Worm (Caenorhabditis elegans): ENCODE data around the gene map-1.
A peak's percentile ranks its signal among the peaks of the same experiment; 100 is the strongest.

Gene map-1

ce11 chrIV:3686765-3687164 is at the start of gene map-1:
TSS of gene map-1 (minus strand) at chrIV:3686865.
- TF ChIP-seq mml-1 (tag; optimal IDR thresholded peaks at IDR 0.05), result no peak
- TF ChIP-seq hmg-11 (tag; optimal IDR thresholded peaks at IDR 0.05), result no peak
- TF ChIP-seq nhr-76 (tag; optimal IDR thresholded peaks at IDR 0.05), result no peak
- TF ChIP-seq nhr-237 (tag; optimal IDR thresholded peaks at IDR 0.05), result no peak
- TF ChIP-seq ceh-16 (tag; optimal IDR thresholded peaks at IDR 0.05), result no peak
- no peak for TF ChIP-seq ama-1 (optimal IDR thresholded peaks at IDR 0.05)
- TF ChIP-seq R02D3.7 (tag; optimal IDR thresholded peaks at IDR 0.05), result no peak
- no peak for TF ChIP-seq ztf-4 (tag; optimal IDR thresholded peaks at IDR 0.05)
- TF ChIP-seq lin-39 (tag; optimal IDR thresholded peaks at IDR 0.05), result no peak
- no peak for TF ChIP-seq pqm-1 (tag; optimal IDR thresholded peaks at IDR 0.05)
- TF ChIP-seq zag-1 (tag; optimal IDR thresholded peaks at IDR 0.05), result no peak
- TF ChIP-seq aly-2 (tag; optimal IDR thresholded peaks at IDR 0.05), result no peak

ce11 chrIV:3736244-3736643 is 49.6 kb upstream of the map-1 start:
- no peak for TF ChIP-seq nhr-23 (tag; optimal IDR thresholded peaks at IDR 0.05)
- TF ChIP-seq ceh-82 (tag; optimal IDR thresholded peaks at IDR 0.05), result no peak
- TF ChIP-seq nhr-12 (tag; optimal IDR thresholded peaks at IDR 0.05), result no peak
- no peak for TF ChIP-seq ztf-11 (tag; optimal IDR thresholded peaks at IDR 0.05)

DNA sequence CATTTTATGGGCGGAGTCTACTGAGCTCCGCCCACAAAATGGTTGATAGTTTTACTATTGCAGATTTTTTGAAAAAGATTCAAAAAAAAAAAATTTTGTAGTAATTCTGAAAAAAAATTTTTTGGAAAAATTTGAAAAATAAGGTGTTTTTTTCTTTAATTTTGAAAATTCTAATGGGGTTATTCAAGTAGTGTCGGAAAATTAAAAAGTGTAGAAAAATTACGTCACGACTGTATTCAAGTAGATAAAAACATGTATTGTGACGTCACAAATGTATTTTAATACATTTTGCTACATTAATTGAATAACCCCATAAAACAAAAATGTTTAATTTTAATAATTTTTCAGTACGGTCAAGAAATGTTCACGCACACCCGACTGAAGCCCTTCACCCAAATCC is 46.6 kb upstream of the map-1 start:
- no peak for TF ChIP-seq nfya-1 (tag; optimal IDR thresholded peaks at IDR 0.05; ENCODE audit: insufficient read depth)
- TF ChIP-seq nhr-76 (tag; optimal IDR thresholded peaks at IDR 0.05), result no peak
- TF ChIP-seq nhr-11 (tag; optimal IDR thresholded peaks at IDR 0.05), result no peak
- TF ChIP-seq ceh-16 (tag; optimal IDR thresholded peaks at IDR 0.05), result no peak
- no peak for TF ChIP-seq ZK546.5 (tag; optimal IDR thresholded peaks at IDR 0.05)
- no peak for TF ChIP-seq lin-15B (tag; optimal IDR thresholded peaks at IDR 0.05)
- no peak for TF ChIP-seq pha-4 (tag; optimal IDR thresholded peaks at IDR 0.05)

DNA sequence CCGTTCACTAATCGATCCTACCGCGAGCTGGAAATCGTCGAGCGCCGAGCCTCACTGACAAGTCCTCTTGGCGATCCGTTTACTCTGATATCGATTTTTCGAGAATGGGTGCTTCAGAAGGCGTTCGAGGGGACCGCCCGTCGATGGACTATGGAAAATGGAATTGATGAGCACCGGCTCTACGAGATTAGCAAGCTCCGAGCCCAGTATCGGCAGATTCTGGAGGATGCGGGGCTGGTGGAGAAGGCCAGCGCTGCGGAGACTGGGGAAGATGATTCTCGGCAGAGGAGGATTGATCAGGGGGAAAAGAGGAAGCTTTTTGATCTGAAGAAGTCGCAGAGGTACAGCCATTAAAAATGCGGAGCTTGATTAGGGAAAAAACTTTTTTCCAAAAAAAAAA is 44.8 kb upstream of the map-1 start:
- no peak for TF ChIP-seq skn-1 (tag; optimal IDR thresholded peaks at IDR 0.05)
- no peak for TF ChIP-seq pqm-1 (tag; optimal IDR thresholded peaks at IDR 0.05)
- TF ChIP-seq nhr-77 (tag; optimal IDR thresholded peaks at IDR 0.05), result no peak
- TF ChIP-seq nhr-237 (tag; optimal IDR thresholded peaks at IDR 0.05), result no peak
- TF ChIP-seq R02D3.7 (tag; optimal IDR thresholded peaks at IDR 0.05), result no peak
- no peak for TF ChIP-seq lsy-12 (tag; optimal IDR thresholded peaks at IDR 0.05)
- TF ChIP-seq pha-4 (tag; optimal IDR thresholded peaks at IDR 0.05), result no peak
- TF ChIP-seq lin-39 (tag; optimal IDR thresholded peaks at IDR 0.05), result no peak
- TF ChIP-seq ztf-4 (tag; optimal IDR thresholded peaks at IDR 0.05), result no peak
- TF ChIP-seq nhr-12 (tag; optimal IDR thresholded peaks at IDR 0.05), result no peak
- no peak for TF ChIP-seq nhr-25 (tag; optimal IDR thresholded peaks at IDR 0.05)
- TF ChIP-seq nhr-28 (tag; optimal IDR thresholded peaks at IDR 0.05), result no peak

DNA sequence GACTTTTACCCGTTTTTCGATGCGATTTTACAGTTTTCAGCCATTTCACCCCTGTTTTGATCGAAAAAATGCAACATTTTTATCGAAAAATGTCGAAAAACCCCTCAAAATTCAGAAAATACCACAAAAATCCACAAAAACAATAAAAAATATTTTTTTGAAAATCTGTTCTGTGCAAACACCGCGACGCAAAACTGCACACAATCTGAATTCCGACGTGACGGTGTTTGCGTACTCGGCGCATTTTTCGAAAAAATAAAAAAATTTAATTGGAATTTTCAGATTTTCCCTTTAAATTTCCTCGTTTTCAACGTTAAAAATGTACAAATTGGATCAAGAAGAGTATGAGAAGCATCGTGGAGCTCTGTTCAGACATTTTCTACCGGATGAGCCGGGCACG is 39.2 kb upstream of the map-1 start, which contains the start of gene smgl-2:
Gene smgl-2 (plus strand): TSS at position 320 of the 400 bp plus-strand sequence.
- TF ChIP-seq nhr-12 (tag; optimal IDR thresholded peaks at IDR 0.05) (no peak), nhr-43 (tag; optimal IDR thresholded peaks at IDR 0.05; ENCODE audit: poor library complexity, severe bottlenecking) (no peak), fkh-2 (tag; optimal IDR thresholded peaks at IDR 0.05) (no peak), hmg-11 (tag; optimal IDR thresholded peaks at IDR 0.05) (peak; percentile 52), egl-27 (tag; optimal IDR thresholded peaks at IDR 0.05) (no peak), nhr-25 (tag; optimal IDR thresholded peaks at IDR 0.05) (peak; percentile 42), lin-39 (tag; optimal IDR thresholded peaks at IDR 0.05) (no peak), mml-1 (tag; optimal IDR thresholded peaks at IDR 0.05) (no peak), R02D3.7 (tag; optimal IDR thresholded peaks at IDR 0.05) (peak; percentile 44), pqm-1 (tag; optimal IDR thresholded peaks at IDR 0.05) (peak; percentile 50), elt-2 (tag; optimal IDR thresholded peaks at IDR 0.05) (peak; percentile 41), eor-1 (tag; optimal IDR thresholded peaks at IDR 0.05) (peak in 1 of 2 experiments; percentile 40), ZK546.5 (tag; optimal IDR thresholded peaks at IDR 0.05) (no peak), nhr-11 (tag; optimal IDR thresholded peaks at IDR 0.05) (no peak), ceh-16 (tag; optimal IDR thresholded peaks at IDR 0.05) (no peak), nfya-1 (tag; optimal IDR thresholded peaks at IDR 0.05; ENCODE audit: insufficient read depth) (peak; percentile 76), fos-1 (tag; optimal IDR thresholded peaks at IDR 0.05) (no peak), egl-5 (tag; optimal IDR thresholded peaks at IDR 0.05) (peak; percentile 80), nhr-23 (tag; optimal IDR thresholded peaks at IDR 0.05) (peak; percentile 65), skn-1 (tag; optimal IDR thresholded peaks at IDR 0.05) (no peak), ztf-11 (tag; optimal IDR thresholded peaks at IDR 0.05) (no peak), nhr-76 (tag; optimal IDR thresholded peaks at IDR 0.05) (no peak), nhr-237 (tag; optimal IDR thresholded peaks at IDR 0.05) (no peak), snpc-4 (tag; optimal IDR thresholded peaks at IDR 0.05) (peak; percentile 57), nhr-28 (tag; optimal IDR thresholded peaks at IDR 0.05) (no peak), ceh-28 (tag; optimal IDR thresholded peaks at IDR 0.05) (peak; percentile 40), ztf-4 (tag; optimal IDR thresholded peaks at IDR 0.05) (no peak), pha-4 (tag; optimal IDR thresholded peaks at IDR 0.05) (peak; percentile 79), lin-15B (tag; optimal IDR thresholded peaks at IDR 0.05) (peak; percentile 81), ceh-82 (tag; optimal IDR thresholded peaks at IDR 0.05) (peak; percentile 27)
